Worm (Caenorhabditis elegans) whole organism, L4 larva: ENCODE results near the gene rab-6.2.

Experiments used
- R02D3.7 ChIP-seq: fragments of 150-350 bp; sonication (generic microtip); optimal IDR thresholded peaks from 3 replicates; lab custom pipeline; 2014; ENCODE audit warnings: missing biosample characterization, missing genetic modification characterization
- ZK546.5 ChIP-seq, 2 experiments: sonication (generic microtip); optimal IDR thresholded peaks; 2 replicates each; lab custom pipeline; 2017; ENCODE audit warnings: missing biosample characterization in 2 of 2, missing genetic modification characterization in 2 of 2
- aly-2 ChIP-seq: sonication (generic microtip); optimal IDR thresholded peaks from 2 replicates; lab custom pipeline; 2018; ENCODE audit warnings: missing biosample characterization, missing genetic modification characterization
- ceh-82 ChIP-seq: sonication (generic microtip); optimal IDR thresholded peaks from 2 replicates; lab custom pipeline; 2017; ENCODE audit warnings: missing biosample characterization, missing genetic modification characterization
- jun-1 ChIP-seq: fragments of 150-350 bp; optimal IDR thresholded peaks from 2 replicates; lab custom pipeline; 2014; ENCODE audit warnings: missing biosample characterization, missing genetic modification reagents, missing genetic modification characterization
- lin-13 ChIP-seq: fragments of 150-350 bp; optimal IDR thresholded peaks from 2 replicates; lab custom pipeline; 2014; ENCODE audit warnings: missing biosample characterization, missing genetic modification reagents, missing genetic modification characterization
- nhr-76 ChIP-seq: fragments of 150-350 bp; optimal IDR thresholded peaks from 2 replicates; lab custom pipeline; 2014; ENCODE audit warnings: missing biosample characterization, missing genetic modification characterization
- skn-1 ChIP-seq: fragments of 150-350 bp; optimal IDR thresholded peaks from 2 replicates; lab custom pipeline; 2014; ENCODE audit warnings: missing biosample characterization, missing genetic modification characterization
- snpc-4 ChIP-seq: fragments of 150-350 bp; optimal IDR thresholded peaks from 2 replicates; lab custom pipeline; 2014; ENCODE audit warnings: missing biosample characterization, missing genetic modification characterization
- zag-1 ChIP-seq: fragments of 150-350 bp; optimal IDR thresholded peaks from 2 replicates; lab custom pipeline; 2014; ENCODE audit warnings: missing biosample characterization, missing genetic modification characterization

ce11 chrX:17181220-17181619 is 41.1 kb upstream of the rab-6.2 start:
- TF ChIP-seq ceh-82 (tag; lab: Kevin White, UChicago) (no peak), zag-1 (tag; lab: Kevin White, UChicago) (no peak), skn-1 (tag; lab: Kevin White, UChicago) (no peak), R02D3.7 (tag; lab: Kevin White, UChicago) (no peak), nhr-76 (no peak), ZK546.5 (tag; optimal IDR thresholded peaks at IDR 0.05; lab: Kevin White, UChicago) (no peak), snpc-4 (tag; lab: Kevin White, UChicago) (no peak), lin-13 (peak; percentile 25), jun-1 (tag; lab: Kevin White, UChicago) (peak; percentile 61), aly-2 (tag; lab: Kevin White, UChicago) (no peak)
